Worm (Caenorhabditis elegans) whole organism, L3 larva: ENCODE measurements around the gene T26C12.2.

Source experiments
- R02D3.7 ChIP-seq: fragments of 150-350 bp; optimal IDR thresholded peaks from 2 replicates; lab custom pipeline; 2014; ENCODE audit warnings: missing biosample characterization, missing genetic modification characterization
- ZK546.5 ChIP-seq: sonication (generic microtip); optimal IDR thresholded peaks from 2 replicates; lab custom pipeline; 2017; ENCODE audit warnings: missing biosample characterization, missing genetic modification characterization
- aly-2 ChIP-seq: fragments of 150-350 bp; optimal IDR thresholded peaks from 2 replicates; lab custom pipeline; 2014; ENCODE audit warnings: missing biosample characterization, missing genetic modification characterization
- ceh-16 ChIP-seq: sonication (generic microtip); optimal IDR thresholded peaks from 2 replicates; lab custom pipeline; 2017; ENCODE audit warnings: missing biosample characterization, missing genetic modification characterization
- ceh-28 ChIP-seq: fragments of 150-350 bp; optimal IDR thresholded peaks from 2 replicates; lab custom pipeline; 2014; ENCODE audit warnings: missing biosample characterization, missing genetic modification reagents, missing genetic modification characterization
- ceh-82 ChIP-seq: fragments of 150-350 bp; optimal IDR thresholded peaks from 2 replicates; lab custom pipeline; 2014; ENCODE audit warnings: missing biosample characterization, missing genetic modification characterization
- ceh-9 ChIP-seq: sonication (generic microtip); optimal IDR thresholded peaks from 2 replicates; lab custom pipeline; 2018; ENCODE audit warnings: missing biosample characterization, missing genetic modification characterization
- daf-12 ChIP-seq: fragments of 150-350 bp; optimal IDR thresholded peaks from 2 replicates; lab custom pipeline; 2014; ENCODE audit warnings: missing biosample characterization, missing genetic modification reagents, missing genetic modification characterization
- egl-27 ChIP-seq: sonication (generic microtip); optimal IDR thresholded peaks from 4 replicates; lab custom pipeline; 2017; ENCODE audit warnings: missing biosample characterization, missing genetic modification reagents, missing genetic modification characterization
- egl-5 ChIP-seq: fragments of 150-350 bp; optimal IDR thresholded peaks from 2 replicates; lab custom pipeline; 2017; ENCODE audit warnings: missing biosample characterization, missing genetic modification reagents, missing genetic modification characterization, inconsistent platforms
- elt-1 ChIP-seq: fragments of 150-350 bp; optimal IDR thresholded peaks from 2 replicates; lab custom pipeline; 2014; ENCODE audit warnings: missing biosample characterization, missing genetic modification characterization
- elt-2 ChIP-seq: sonication (generic microtip); optimal IDR thresholded peaks from 2 replicates; lab custom pipeline; 2016; ENCODE audit warnings: missing genetic modification reagents, mild to moderate bottlenecking, missing genetic modification characterization, missing compliant biosample characterization
- elt-3 ChIP-seq, 3 experiments: fragments of 150-350 bp in 1 of 3; sonication (generic microtip) in 2 of 3; optimal IDR thresholded peaks; 2 replicates in 2 of 3; 4 replicates in 1 of 3; lab custom pipeline; 2014 to 2017; ENCODE audit warnings: missing biosample characterization in 3 of 3, missing genetic modification characterization in 3 of 3
- eor-1 ChIP-seq, 2 experiments: fragments of 150-350 bp; optimal IDR thresholded peaks; 2 replicates each; lab custom pipeline; 2014 to 2018; ENCODE audit warnings: missing biosample characterization in 2 of 2, missing genetic modification characterization in 2 of 2
- fkh-10 ChIP-seq: sonication (generic microtip); optimal IDR thresholded peaks from 2 replicates; lab custom pipeline; 2017; ENCODE audit warnings: missing biosample characterization, missing genetic modification reagents, missing genetic modification characterization
- fkh-2 ChIP-seq: fragments of 150-350 bp; optimal IDR thresholded peaks from 2 replicates; lab custom pipeline; 2014; ENCODE audit warnings: missing biosample characterization, missing genetic modification reagents, missing genetic modification characterization
- fos-1 ChIP-seq: fragments of 150-350 bp; optimal IDR thresholded peaks from 2 replicates; lab custom pipeline; 2014; ENCODE audit warnings: missing biosample characterization, missing genetic modification characterization
- hmg-11 ChIP-seq: sonication (generic microtip); optimal IDR thresholded peaks from 2 replicates; lab custom pipeline; 2016; ENCODE audit warnings: missing genetic modification characterization, missing compliant biosample characterization
- jun-1 ChIP-seq: fragments of 150-350 bp; optimal IDR thresholded peaks from 2 replicates; lab custom pipeline; 2014; ENCODE audit warnings: missing biosample characterization, missing genetic modification reagents, missing genetic modification characterization
- lin-15B ChIP-seq: fragments of 150-350 bp; optimal IDR thresholded peaks from 2 replicates; lab custom pipeline; 2014; ENCODE audit warnings: missing biosample characterization, missing genetic modification characterization
- lin-39 ChIP-seq: fragments of 150-350 bp; optimal IDR thresholded peaks from 2 replicates; lab custom pipeline; 2018; ENCODE audit warnings: missing biosample characterization, missing genetic modification reagents, missing genetic modification characterization
- lsy-12 ChIP-seq: sonication (generic microtip); optimal IDR thresholded peaks from 2 replicates; lab custom pipeline; 2016; ENCODE audit warnings: mild to moderate bottlenecking, missing genetic modification characterization, missing compliant biosample characterization
- mdl-1 ChIP-seq: fragments of 150-350 bp; optimal IDR thresholded peaks from 2 replicates; lab custom pipeline; 2014; ENCODE audit warnings: missing biosample characterization, missing genetic modification characterization
- mml-1 ChIP-seq: fragments of 150-350 bp; sonication (generic microtip); optimal IDR thresholded peaks from 3 replicates; lab custom pipeline; 2014; ENCODE audit warnings: missing biosample characterization, missing genetic modification characterization
- nfya-1 ChIP-seq: sonication (generic microtip); optimal IDR thresholded peaks from 2 replicates; lab custom pipeline; 2017; ENCODE audit warnings: missing genetic modification characterization, mild to moderate bottlenecking, missing compliant biosample characterization, antibody characterized with exemption, moderate library complexity; ENCODE audit not compliant: insufficient read depth
- nhr-11 ChIP-seq: fragments of 150-350 bp; optimal IDR thresholded peaks from 2 replicates; lab custom pipeline; 2014; ENCODE audit warnings: missing biosample characterization, missing genetic modification characterization
- nhr-12 ChIP-seq: fragments of 150-350 bp; optimal IDR thresholded peaks from 2 replicates; lab custom pipeline; 2014; ENCODE audit warnings: missing biosample characterization, missing genetic modification characterization
- nhr-23 ChIP-seq: fragments of 150-350 bp; optimal IDR thresholded peaks from 2 replicates; lab custom pipeline; 2014; ENCODE audit warnings: missing biosample characterization, missing genetic modification reagents, missing genetic modification characterization
- nhr-237 ChIP-seq: fragments of 150-350 bp; optimal IDR thresholded peaks from 2 replicates; lab custom pipeline; 2014; ENCODE audit warnings: missing biosample characterization, missing genetic modification characterization
- nhr-25 ChIP-seq: sonication (generic microtip); optimal IDR thresholded peaks from 2 replicates; lab custom pipeline; 2017; ENCODE audit warnings: missing biosample characterization, missing genetic modification characterization
- nhr-28 ChIP-seq: fragments of 150-350 bp; optimal IDR thresholded peaks from 2 replicates; lab custom pipeline; 2014; ENCODE audit warnings: missing biosample characterization, missing genetic modification characterization
- nhr-43 ChIP-seq: sonication (generic microtip); optimal IDR thresholded peaks from 2 replicates; lab custom pipeline; 2016; ENCODE audit warnings: mild to moderate bottlenecking, missing genetic modification characterization, missing compliant biosample characterization; ENCODE audit not compliant: poor library complexity, severe bottlenecking
- nhr-67 ChIP-seq: fragments of 150-350 bp; optimal IDR thresholded peaks from 2 replicates; lab custom pipeline; 2014; ENCODE audit warnings: missing biosample characterization, missing genetic modification characterization
- nhr-76 ChIP-seq: fragments of 150-350 bp; sonication (generic microtip); optimal IDR thresholded peaks from 5 replicates; lab custom pipeline; 2014; ENCODE audit warnings: missing biosample characterization, missing genetic modification characterization
- pha-4 ChIP-seq: fragments of 150-350 bp; optimal IDR thresholded peaks from 2 replicates; lab custom pipeline; 2014; ENCODE audit warnings: missing biosample characterization, missing genetic modification reagents, missing genetic modification characterization
- pqm-1 ChIP-seq: fragments of 150-350 bp; optimal IDR thresholded peaks from 2 replicates; lab custom pipeline; 2017; ENCODE audit warnings: missing biosample characterization, missing genetic modification characterization, inconsistent platforms
- sea-2 ChIP-seq: fragments of 150-350 bp; sonication (generic microtip); optimal IDR thresholded peaks from 4 replicates; lab custom pipeline; 2014; ENCODE audit warnings: missing biosample characterization, missing genetic modification reagents, missing genetic modification characterization
- skn-1 ChIP-seq: fragments of 150-350 bp; optimal IDR thresholded peaks from 2 replicates; lab custom pipeline; 2014; ENCODE audit warnings: missing biosample characterization, missing genetic modification characterization
- snpc-4 ChIP-seq: fragments of 150-350 bp; optimal IDR thresholded peaks from 2 replicates; lab custom pipeline; 2014; ENCODE audit warnings: missing biosample characterization, missing genetic modification characterization
- tbx-2 ChIP-seq: sonication (generic microtip); optimal IDR thresholded peaks from 2 replicates; lab custom pipeline; 2016; ENCODE audit warnings: mild to moderate bottlenecking, missing genetic modification characterization, missing compliant biosample characterization
- unc-39 ChIP-seq: sonication (generic microtip); optimal IDR thresholded peaks from 4 replicates; lab custom pipeline; 2017; ENCODE audit warnings: missing biosample characterization, missing genetic modification characterization
- unc-62 ChIP-seq: fragments of 150-350 bp; sonication (generic microtip); optimal IDR thresholded peaks from 4 replicates; lab custom pipeline; 2014; ENCODE audit warnings: missing biosample characterization, missing genetic modification reagents, missing genetic modification characterization
- zag-1 ChIP-seq: fragments of 150-350 bp; optimal IDR thresholded peaks from 2 replicates; lab custom pipeline; 2014; ENCODE audit warnings: missing biosample characterization, missing genetic modification characterization
- ztf-11 ChIP-seq: fragments of 150-350 bp; optimal IDR thresholded peaks from 2 replicates; lab custom pipeline; 2014; ENCODE audit warnings: missing biosample characterization, missing genetic modification characterization
- ztf-4 ChIP-seq: fragments of 150-350 bp; optimal IDR thresholded peaks from 2 replicates; lab custom pipeline; 2014; ENCODE audit warnings: missing biosample characterization, missing genetic modification characterization

Gene T26C12.2

DNA sequence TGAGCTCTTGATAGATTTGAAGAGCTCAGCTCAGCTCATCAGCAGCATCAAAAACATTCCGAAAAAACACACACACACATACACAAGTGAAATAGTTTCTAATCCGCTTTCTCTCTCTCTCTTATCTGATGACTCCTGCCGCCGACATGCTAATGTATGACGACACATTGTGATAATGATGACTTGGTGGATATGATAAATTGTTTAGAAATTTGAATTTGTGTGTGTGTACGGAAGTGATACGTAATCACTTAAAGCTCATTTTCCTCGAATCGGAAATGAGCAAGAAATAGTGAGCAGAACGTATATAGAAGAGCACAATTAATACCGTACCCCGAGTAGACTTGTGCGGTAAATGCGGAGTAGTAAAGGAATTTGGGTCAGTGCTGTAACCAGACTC is 18.7 kb downstream of the T26C12.2 start:
- TF ChIP-seq ceh-9 (tag; lab: Kevin White, UChicago) (no peak), fos-1 (no peak), R02D3.7 (no peak), tbx-2 (tag; lab: Kevin White, UChicago) (no peak), aly-2 (tag; lab: Kevin White, UChicago) (no peak), sea-2 (no peak), egl-27 (tag; lab: Kevin White, UChicago) (no peak), nhr-76 (tag; lab: Kevin White, UChicago) (no peak), lsy-12 (tag; lab: Kevin White, UChicago) (no peak), ZK546.5 (no peak), snpc-4 (tag; lab: Kevin White, UChicago) (no peak), elt-1 (no peak), nfya-1 (no peak), pqm-1 (no peak), nhr-237 (tag; lab: Kevin White, UChicago) (no peak), daf-12 (tag; lab: Kevin White, UChicago) (no peak)

DNA sequence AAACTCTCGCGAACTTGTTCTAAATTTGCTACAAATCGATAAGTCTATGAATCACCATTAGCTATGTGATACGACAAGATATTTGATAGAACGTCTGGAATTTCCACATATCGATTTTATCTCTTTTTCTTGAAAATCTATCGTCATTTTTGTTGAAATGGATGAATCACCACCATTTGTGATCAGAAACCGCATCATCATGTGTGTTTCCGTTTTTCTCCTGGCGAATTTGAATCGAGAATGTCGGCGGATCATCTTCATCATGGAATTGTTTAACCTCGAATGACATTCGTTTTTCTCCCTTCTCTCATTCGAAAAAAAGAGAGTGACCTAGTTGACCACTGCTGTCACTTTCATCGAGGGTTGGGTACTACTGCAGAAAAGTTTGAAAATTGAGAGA is 31.3 kb downstream of the T26C12.2 start:
- TF ChIP-seq skn-1 (tag; lab: Kevin White, UChicago) (no peak), lin-15B (tag; lab: Kevin White, UChicago) (no peak), nhr-23 (tag; lab: Kevin White, UChicago) (peak; percentile 92), fos-1 (no peak), nhr-67 (tag; lab: Kevin White, UChicago) (no peak), nhr-28 (tag; lab: Kevin White, UChicago) (no peak), ztf-4 (tag; lab: Kevin White, UChicago) (no peak), elt-3 (tag; optimal IDR thresholded peaks at IDR 0.05; lab: Kevin White, UChicago) (peak in 1 of 3 experiments; percentile 31), unc-39 (tag; lab: Kevin White, UChicago) (no peak), ZK546.5 (no peak), fkh-2 (tag; lab: Kevin White, UChicago) (no peak), nhr-25 (peak; percentile 12), ceh-28 (peak; percentile 67), daf-12 (tag; lab: Kevin White, UChicago) (no peak), fkh-10 (GFP tag; lab: Kevin White, UChicago) (no peak), nhr-237 (tag; lab: Kevin White, UChicago) (no peak), lin-39 (tag; lab: Kevin White, UChicago) (no peak), hmg-11 (tag; lab: Kevin White, UChicago) (no peak), snpc-4 (tag; lab: Kevin White, UChicago) (no peak), jun-1 (tag; lab: Kevin White, UChicago) (no peak), sea-2 (no peak), ceh-9 (tag; lab: Kevin White, UChicago) (no peak), tbx-2 (tag; lab: Kevin White, UChicago) (no peak), unc-62 (GFP tag; lab: Kevin White, UChicago) (no peak), lsy-12 (tag; lab: Kevin White, UChicago) (no peak), nfya-1 (no peak), nhr-43 (tag; lab: Kevin White, UChicago) (peak; percentile 81), elt-2 (no peak), pqm-1 (no peak), mdl-1 (no peak), ceh-16 (tag; lab: Kevin White, UChicago) (no peak), egl-27 (tag; lab: Kevin White, UChicago) (peak; percentile 12), eor-1 (tag; optimal IDR thresholded peaks at IDR 0.05; lab: Kevin White, UChicago) (no peak), nhr-11 (tag; lab: Kevin White, UChicago) (no peak), ceh-82 (tag; lab: Kevin White, UChicago) (no peak), nhr-12 (tag; lab: Kevin White, UChicago) (no peak), mml-1 (tag; lab: Kevin White, UChicago) (no peak)

DNA sequence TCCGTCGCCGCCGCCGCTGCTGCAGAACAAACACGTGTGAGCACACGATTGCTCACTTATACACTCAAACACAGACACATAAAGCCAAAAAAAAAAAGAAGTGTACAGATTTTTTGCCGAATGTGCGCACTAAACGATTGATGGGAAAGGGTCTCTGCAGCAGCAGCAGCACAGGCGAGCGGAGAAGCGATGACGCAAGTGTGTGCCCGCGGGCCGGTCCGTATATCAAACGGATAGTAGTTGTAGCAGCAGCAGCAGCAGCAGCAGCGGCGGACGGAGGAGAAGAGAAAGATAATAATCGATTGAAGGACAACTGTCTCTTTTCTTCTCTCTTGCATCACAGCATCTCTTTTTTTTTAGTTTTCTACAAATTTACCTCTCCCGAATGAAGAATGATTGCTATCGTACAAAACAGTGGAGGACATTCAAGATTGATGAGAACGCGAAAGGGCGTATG is 32.1 kb downstream of the T26C12.2 start:
- no peak for TF ChIP-seq mml-1 (tag; lab: Kevin White, UChicago)
- TF ChIP-seq lsy-12 (tag; lab: Kevin White, UChicago): peak; percentile 57
- TF ChIP-seq nhr-43 (tag; lab: Kevin White, UChicago): peak; percentile 83
- no peak for TF ChIP-seq elt-1
- no peak for TF ChIP-seq unc-62 (GFP tag; lab: Kevin White, UChicago)
- no peak for TF ChIP-seq ZK546.5
- TF ChIP-seq elt-2: peak; percentile 20
- peak; percentile 47 for TF ChIP-seq pha-4 (tag; lab: Kevin White, UChicago)
- no peak for TF ChIP-seq zag-1
- peak; percentile 64 for TF ChIP-seq nhr-23 (tag; lab: Kevin White, UChicago)
- TF ChIP-seq fos-1: no peak
- peak; percentile 72 for TF ChIP-seq ceh-28
- peak; percentile 19 for TF ChIP-seq nfya-1
- no peak for TF ChIP-seq skn-1 (tag; lab: Kevin White, UChicago)
- no peak for TF ChIP-seq ztf-11 (tag; lab: Kevin White, UChicago)
- TF ChIP-seq jun-1 (tag; lab: Kevin White, UChicago): peak; percentile 23
- TF ChIP-seq pqm-1: no peak
- peak; percentile 73 for TF ChIP-seq nhr-25
- no peak for TF ChIP-seq unc-39 (tag; lab: Kevin White, UChicago)
- TF ChIP-seq ztf-4 (tag; lab: Kevin White, UChicago): no peak
- no peak for TF ChIP-seq eor-1 (tag; optimal IDR thresholded peaks at IDR 0.05; lab: Kevin White, UChicago)
- TF ChIP-seq fkh-2 (tag; lab: Kevin White, UChicago): no peak
- peak; percentile 12 for TF ChIP-seq tbx-2 (tag; lab: Kevin White, UChicago)
- no peak for TF ChIP-seq lin-39 (tag; lab: Kevin White, UChicago)
- no peak for TF ChIP-seq elt-3 (tag; optimal IDR thresholded peaks at IDR 0.05; lab: Kevin White, UChicago)
- no peak for TF ChIP-seq aly-2 (tag; lab: Kevin White, UChicago)
- TF ChIP-seq nhr-11 (tag; lab: Kevin White, UChicago): no peak
- TF ChIP-seq daf-12 (tag; lab: Kevin White, UChicago): no peak
- no peak for TF ChIP-seq lin-15B (tag; lab: Kevin White, UChicago)
- TF ChIP-seq snpc-4 (tag; lab: Kevin White, UChicago): peak; percentile 16
- no peak for TF ChIP-seq egl-5
